Worm (Caenorhabditis elegans) whole organism, L4 larva: ENCODE data around the gene nhr-39.

Source experiments
- Y75B8A.6 ChIP-seq: fragments of 200-800 bp; sonication (Bioruptor generic); IDR thresholded peaks from 2 replicates; pipeline ENCODE4 v1.3.6; 2022; ENCODE audit warnings: missing genetic modification reagents, missing genetic modification characterization, missing compliant biosample characterization
- attf-4 ChIP-seq: sonication (generic microtip); optimal IDR thresholded peaks from 3 replicates; lab custom pipeline; 2017; ENCODE audit warnings: missing biosample characterization, missing genetic modification characterization
- ceh-82 ChIP-seq: sonication (generic microtip); optimal IDR thresholded peaks from 2 replicates; lab custom pipeline; 2017; ENCODE audit warnings: missing biosample characterization, missing genetic modification characterization
- daf-16 ChIP-seq, 3 experiments: sonication (generic microtip); optimal IDR thresholded peaks; 2 replicates each; lab custom pipeline; 2016 to 2017; ENCODE audit warnings: missing genetic modification characterization in 3 of 3, missing genetic modification reagents in 3 of 3, mild to moderate bottlenecking in 2 of 3, missing compliant biosample characterization in 2 of 3, missing biosample characterization in 1 of 3, moderate library complexity in 1 of 3
- daf-8 ChIP-seq: fragments of 200-800 bp; sonication (Bioruptor generic); IDR thresholded peaks from 2 replicates; pipeline ENCODE4 v1.3.6; 2022; ENCODE audit warnings: missing genetic modification characterization, missing compliant biosample characterization
- dmd-6 ChIP-seq: fragments of 200-800 bp; sonication (Bioruptor generic); IDR thresholded peaks from 2 replicates; pipeline ENCODE4 v1.3.6; 2022; ENCODE audit warnings: missing genetic modification reagents, missing genetic modification characterization, missing compliant biosample characterization
- dpl-1 ChIP-seq: fragments of 150-350 bp; optimal IDR thresholded peaks from 2 replicates; lab custom pipeline; 2014; ENCODE audit warnings: missing biosample characterization, missing genetic modification reagents, missing genetic modification characterization
- dve-1 ChIP-seq: sonication (generic microtip); optimal IDR thresholded peaks from 2 replicates; lab custom pipeline; 2017; ENCODE audit warnings: antibody characterized with exemption, mild to moderate bottlenecking, missing genetic modification characterization, missing compliant biosample characterization; ENCODE audit not compliant: insufficient read depth
- egl-27 ChIP-seq: sonication (generic microtip); optimal IDR thresholded peaks from 3 replicates; lab custom pipeline; 2017; ENCODE audit warnings: missing biosample characterization, missing genetic modification reagents, missing genetic modification characterization
- fos-1 ChIP-seq: fragments of 150-350 bp; optimal IDR thresholded peaks from 2 replicates; lab custom pipeline; 2014; ENCODE audit warnings: missing biosample characterization, missing genetic modification characterization
- gei-8 ChIP-seq: fragments of 200-800 bp; sonication (Bioruptor generic); optimal IDR thresholded peaks from 2 replicates; lab custom pipeline; 2018; ENCODE audit warnings: mild to moderate bottlenecking, missing genetic modification characterization, missing compliant biosample characterization
- hif-1 ChIP-seq, 2 experiments: sonication (generic microtip); optimal IDR thresholded peaks; 2 replicates each; lab custom pipeline; 2016 to 2017; ENCODE audit warnings: missing compliant biosample characterization in 2 of 2, missing genetic modification characterization in 2 of 2, missing genetic modification reagents in 2 of 2, missing genotype in 2 of 2, mild to moderate bottlenecking in 1 of 2
- hlh-11 ChIP-seq: fragments of 200-800 bp; sonication (Bioruptor generic); optimal IDR thresholded peaks from 2 replicates; lab custom pipeline; 2018; ENCODE audit warnings: mild to moderate bottlenecking, missing genetic modification characterization, missing compliant biosample characterization
- hlh-30 ChIP-seq: sonication (generic microtip); optimal IDR thresholded peaks from 2 replicates; lab custom pipeline; 2017; ENCODE audit warnings: antibody characterized with exemption, mild to moderate bottlenecking, missing genetic modification characterization, missing compliant biosample characterization; ENCODE audit not compliant: insufficient read depth
- lim-7 ChIP-seq: fragments of 200-800 bp; sonication (Bioruptor generic); IDR thresholded peaks from 2 replicates; pipeline ENCODE4 v1.3.6; 2022; ENCODE audit warnings: missing genetic modification characterization, missing compliant biosample characterization
- lin-1 ChIP-seq: fragments of 200-800 bp; sonication (Bioruptor generic); IDR thresholded peaks from 2 replicates; pipeline ENCODE4 v1.3.6; 2022; ENCODE audit warnings: missing genetic modification reagents, missing genetic modification characterization, missing compliant biosample characterization
- lir-3 ChIP-seq: sonication (generic microtip); optimal IDR thresholded peaks from 2 replicates; lab custom pipeline; 2016; ENCODE audit warnings: mild to moderate bottlenecking, missing genetic modification characterization, missing compliant biosample characterization
- lsy-2 ChIP-seq, 2 experiments: fragments of 150-350 bp in 1 of 2; sonication (generic microtip) in 1 of 2; optimal IDR thresholded peaks; 2 replicates each; lab custom pipeline; 2014 to 2017; ENCODE audit warnings: missing biosample characterization in 2 of 2, missing genetic modification characterization in 2 of 2
- mep-1 ChIP-seq: fragments of 150-350 bp; sonication (generic microtip); optimal IDR thresholded peaks from 3 replicates; lab custom pipeline; 2014; ENCODE audit warnings: missing biosample characterization, missing genetic modification characterization
- nhr-102 ChIP-seq: sonication (generic microtip); optimal IDR thresholded peaks from 2 replicates; lab custom pipeline; 2016; ENCODE audit warnings: mild to moderate bottlenecking, missing genetic modification characterization, moderate library complexity, missing compliant biosample characterization
- nhr-11 ChIP-seq: fragments of 150-350 bp; optimal IDR thresholded peaks from 2 replicates; lab custom pipeline; 2014; ENCODE audit warnings: missing biosample characterization, missing genetic modification characterization
- nhr-237 ChIP-seq: sonication (generic microtip); optimal IDR thresholded peaks from 2 replicates; lab custom pipeline; 2017; ENCODE audit warnings: missing biosample characterization, missing genetic modification characterization
- nhr-28 ChIP-seq: fragments of 150-350 bp; optimal IDR thresholded peaks from 2 replicates; lab custom pipeline; 2014; ENCODE audit warnings: missing biosample characterization, missing genetic modification characterization
- nhr-48 ChIP-seq: sonication (generic microtip); optimal IDR thresholded peaks from 2 replicates; lab custom pipeline; 2016; ENCODE audit warnings: mild to moderate bottlenecking, missing genetic modification characterization, missing compliant biosample characterization
- nhr-6 ChIP-seq: fragments of 150-350 bp; optimal IDR thresholded peaks from 2 replicates; lab custom pipeline; 2014; ENCODE audit warnings: missing biosample characterization, missing genetic modification characterization
- nhr-76 ChIP-seq: fragments of 150-350 bp; optimal IDR thresholded peaks from 2 replicates; lab custom pipeline; 2014; ENCODE audit warnings: missing biosample characterization, missing genetic modification characterization
- nhr-77 ChIP-seq: fragments of 150-350 bp; optimal IDR thresholded peaks from 2 replicates; lab custom pipeline; 2014; ENCODE audit warnings: missing biosample characterization, missing genetic modification characterization
- php-3 ChIP-seq: fragments of 200-800 bp; sonication (Bioruptor generic); IDR thresholded peaks from 2 replicates; pipeline ENCODE4 v1.3.6; 2022; ENCODE audit warnings: missing genetic modification reagents, missing genetic modification characterization, missing compliant biosample characterization
- pqm-1 ChIP-seq: sonication (generic microtip); optimal IDR thresholded peaks from 2 replicates; lab custom pipeline; 2017; ENCODE audit warnings: missing biosample characterization, missing genetic modification characterization
- unc-130 ChIP-seq: sonication (generic microtip); optimal IDR thresholded peaks from 2 replicates; lab custom pipeline; 2016; ENCODE audit warnings: missing genetic modification reagents, missing genetic modification characterization, missing compliant biosample characterization
- unc-62 ChIP-seq, 3 experiments: fragments of 150-350 bp in 1 of 3; sonication (generic microtip); optimal IDR thresholded peaks in 2 of 3; peaks in 1 of 3; 1 replicate in 1 of 3; 2 replicates in 2 of 3; lab custom pipeline; 2014 to 2017; ENCODE audit warnings: missing biosample characterization in 3 of 3, missing genetic modification characterization in 3 of 3, missing genetic modification reagents in 3 of 3, missing genotype in 1 of 3

The nhr-39 gene

DNA sequence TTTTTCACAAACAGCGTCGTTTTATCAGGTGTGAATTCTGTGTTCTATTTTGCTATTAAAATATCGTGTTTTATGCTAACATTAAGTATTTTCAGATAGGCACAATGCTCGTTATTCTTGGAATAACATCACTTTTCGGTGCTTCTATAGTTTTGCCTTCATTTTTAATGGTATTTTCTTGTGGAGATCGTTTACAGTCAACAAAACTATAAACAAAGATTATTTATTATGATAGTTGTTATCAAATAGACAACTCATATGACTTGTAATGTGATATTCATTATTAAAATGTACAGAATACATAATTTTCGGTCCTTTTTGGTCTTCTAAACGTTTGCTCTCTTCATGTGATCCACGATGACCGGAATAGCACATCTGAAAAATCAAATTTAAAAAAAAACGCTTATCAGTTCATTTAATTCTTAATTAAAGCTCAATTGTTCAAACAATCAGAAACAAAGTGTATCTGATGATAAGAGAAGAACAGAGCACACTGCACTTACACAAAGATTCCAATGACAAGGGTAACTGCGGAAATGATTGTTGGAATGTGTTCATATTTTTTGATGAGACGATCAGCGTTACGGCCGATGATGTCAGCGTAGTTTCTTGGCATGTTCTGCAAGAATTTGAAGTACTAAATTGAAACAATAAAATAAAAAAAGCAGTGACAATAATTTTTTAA, 49.0 kb upstream of the nhr-39 start, which contains the start of gene F07C3.9 (continued):
- TF ChIP-seq fos-1 (tag; lab: Kevin White, UChicago) (no peak), hif-1 (tag; optimal IDR thresholded peaks at IDR 0.05; lab: Kevin White, UChicago) (peak in 1 of 2 experiments; percentile 16), lim-7 (GFP tag; lab: Robert Waterston, UW) (no peak), lsy-2 (tag; optimal IDR thresholded peaks at IDR 0.05; lab: Kevin White, UChicago) (peak in 1 of 2 experiments; percentile 26), ceh-82 (tag; lab: Kevin White, UChicago) (no peak), attf-4 (tag; lab: Kevin White, UChicago) (no peak), daf-8 (GFP tag; lab: Robert Waterston, UW) (no peak)
- TF ChIP-seq, all 104 proteins: peak for 10

ce11 chrV:9255480-9255879, 47.6 kb upstream of the nhr-39 start:
- TF ChIP-seq nhr-77 (peak; percentile 64), daf-16 (GFP tag; optimal IDR thresholded peaks at IDR 0.05; lab: Kevin White, UChicago) (no peak), daf-16 (tag; optimal IDR thresholded peaks at IDR 0.05; lab: Kevin White, UChicago) (peak; percentile 71), lin-1 (GFP tag; lab: Robert Waterston, UW) (0 out of 2 replicates have a peak, but pooled peaks have one; percentile 27), nhr-76 (tag; lab: Kevin White, UChicago) (no peak), lir-3 (tag; lab: Kevin White, UChicago) (no peak), nhr-28 (peak; percentile 80), nhr-48 (tag; lab: Kevin White, UChicago) (peak; percentile 72), nhr-6 (tag; lab: Kevin White, UChicago) (peak; percentile 67), hlh-30 (peak; percentile 10), gei-8 (GFP tag; lab: Kevin White, UChicago) (no peak), nhr-102 (tag; lab: Kevin White, UChicago) (peak; percentile 66), lsy-2 (tag; optimal IDR thresholded peaks at IDR 0.05; lab: Kevin White, UChicago) (no peak), php-3 (peak; percentile 92), pqm-1 (peak; percentile 92), dmd-6 (GFP tag; lab: Robert Waterston, UW) (peak; percentile 81), mep-1 (tag; lab: Kevin White, UChicago) (peak; percentile 6), dve-1 (peak; percentile 82), hlh-11 (tag; lab: Kevin White, UChicago) (peak; percentile 82), hif-1 (tag; optimal IDR thresholded peaks at IDR 0.05; lab: Kevin White, UChicago) (peak in 1 of 2 experiments; percentile 54)

DNA sequence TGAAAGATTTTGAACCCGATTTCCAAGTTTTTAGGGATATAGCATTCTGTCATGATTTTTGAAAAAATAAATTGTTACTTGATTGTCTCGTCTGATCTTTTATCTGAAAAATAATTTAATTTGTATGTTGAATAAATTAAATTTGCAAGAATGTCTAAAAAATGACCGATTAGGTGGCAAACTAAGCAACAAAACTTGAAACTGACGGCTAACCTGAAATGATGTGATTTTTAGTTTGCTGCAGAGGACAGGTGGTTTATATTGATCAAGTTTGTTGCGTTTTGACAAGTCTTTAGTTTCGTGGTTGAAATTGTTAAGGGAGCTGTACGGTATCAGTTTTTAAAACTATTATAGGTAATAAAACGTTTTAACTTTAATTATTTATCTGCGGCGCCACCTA, 45.7 kb upstream of the nhr-39 start, which contains the start of gene F07C3.16:
TSS of gene F07C3.16 (minus strand) at position 101 of the 400 bp plus-strand sequence.
- TF ChIP-seq unc-62 (GFP tag; optimal IDR thresholded peaks at IDR 0.05 in 1 of 2; lab: Kevin White, UChicago) = peak in 1 of 2 experiments; percentile 78
- TF ChIP-seq unc-62 (tag; optimal IDR thresholded peaks at IDR 0.05; lab: Kevin White, UChicago) = no peak
- no peak for TF ChIP-seq dpl-1 (GFP tag; lab: Kevin White, UChicago)

DNA sequence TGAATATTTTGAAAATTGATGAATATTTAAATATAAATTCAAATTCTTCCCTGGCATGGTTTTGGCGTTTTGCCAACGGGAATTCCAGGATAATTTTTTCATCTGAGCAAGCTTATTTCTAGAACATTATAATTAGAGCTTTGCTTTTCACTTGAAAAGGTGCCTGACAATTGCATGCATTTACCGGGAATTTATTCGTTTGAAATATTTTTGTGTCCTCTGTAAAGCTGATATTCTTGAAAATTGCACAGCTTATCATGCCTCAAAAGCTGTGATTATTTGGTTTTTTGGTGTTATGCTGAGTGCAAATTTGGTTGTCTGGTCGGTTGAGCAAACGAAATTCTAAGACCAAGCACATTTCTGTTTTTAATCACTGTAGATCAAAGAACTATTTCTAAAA, 42.7 kb upstream of the nhr-39 start:
- TF ChIP-seq nhr-11 (tag; lab: Kevin White, UChicago) (peak; percentile 4), nhr-48 (tag; lab: Kevin White, UChicago) (no peak)
- TF ChIP-seq, all 104 proteins: peak for 1

ce11 chrV:9261492-9261891, 41.6 kb upstream of the nhr-39 start, which contains the start of gene nhr-36:
Gene nhr-36 (minus strand): TSS chrV:9261592.
- TF ChIP-seq unc-62 (GFP tag; optimal IDR thresholded peaks at IDR 0.05 in 1 of 2; lab: Kevin White, UChicago) (peak in 1 of 2 experiments; percentile 53), unc-62 (tag; optimal IDR thresholded peaks at IDR 0.05; lab: Kevin White, UChicago) (no peak), lin-1 (GFP tag; lab: Robert Waterston, UW) (no peak)

- TF ChIP-seq dmd-6 (GFP tag; lab: Robert Waterston, UW) (peak; percentile 47), daf-16 (GFP tag; optimal IDR thresholded peaks at IDR 0.05; lab: Kevin White, UChicago) (no peak), daf-16 (tag; optimal IDR thresholded peaks at IDR 0.05; lab: Kevin White, UChicago) (peak; percentile 52), Y75B8A.6 (GFP tag; lab: Robert Waterston, UW) (no peak), nhr-102 (tag; lab: Kevin White, UChicago) (no peak), unc-130 (GFP tag; lab: Kevin White, UChicago) (no peak), egl-27 (tag; lab: Kevin White, UChicago) (no peak), nhr-28 (peak; percentile 43), nhr-237 (tag; lab: Kevin White, UChicago) (no peak), dve-1 (peak; percentile 22), nhr-77 (peak; percentile 7), dpl-1 (GFP tag; lab: Kevin White, UChicago) (no peak), gei-8 (GFP tag; lab: Kevin White, UChicago) (no peak)
These were observed 40.4 kb upstream of the nhr-39 start for ce11 chrV:9262708-9263107.
